Worm (Caenorhabditis elegans) whole organism, mixed stage, embryonic: ENCODE data around the gene gldi-9.

Experiments
- lsy-2 ChIP-seq: fragments of 150-350 bp; optimal IDR thresholded peaks from 2 replicates; lab custom pipeline; 2014; ENCODE audit warnings: missing biosample characterization, missing genetic modification characterization
- mab-5 ChIP-seq: fragments of 150-350 bp; optimal IDR thresholded peaks from 2 replicates; lab custom pipeline; 2014; ENCODE audit warnings: missing biosample characterization, missing genetic modification characterization

DNA sequence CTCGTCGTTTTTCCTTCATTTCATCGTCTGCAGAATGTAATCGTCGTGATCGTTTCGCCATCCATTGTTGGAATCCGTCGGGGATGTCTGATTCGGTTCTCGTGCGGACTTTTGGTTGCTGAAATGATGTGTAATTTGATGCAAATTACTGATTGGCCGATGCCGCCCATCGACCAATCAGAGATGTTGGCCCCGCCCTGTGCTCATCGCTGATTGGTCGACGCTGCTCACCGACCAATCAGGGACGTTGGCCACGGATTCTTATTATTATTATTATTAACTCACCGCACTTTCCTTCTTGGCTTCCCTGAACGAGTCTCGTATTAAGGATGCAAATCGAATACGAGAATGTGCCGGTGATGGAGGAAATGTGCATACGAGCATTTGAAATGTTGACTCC lies 37.9 kb upstream of the gldi-9 start:
- no peak for TF ChIP-seq mab-5 (tag; lab: Kevin White, UChicago)
- TF ChIP-seq lsy-2 (tag; lab: Kevin White, UChicago): no peak
